Worm (Caenorhabditis elegans) whole organism, L2 larva: ENCODE results near the gene D1086.18.

Source experiments
- F13H6.1 ChIP-seq: sonication (generic microtip); optimal IDR thresholded peaks from 2 replicates; lab custom pipeline; 2016; ENCODE audit warnings: missing genetic modification characterization, missing compliant biosample characterization
- ama-1 ChIP-seq: fragments of 150-350 bp; optimal IDR thresholded peaks from 2 replicates; lab custom pipeline; 2018; ENCODE audit warnings: inconsistent platforms
- lin-39 ChIP-seq: fragments of 150-350 bp; optimal IDR thresholded peaks from 2 replicates; lab custom pipeline; 2014; ENCODE audit warnings: missing biosample characterization, missing genetic modification reagents, missing genetic modification characterization
- nhr-12 ChIP-seq: fragments of 150-350 bp; optimal IDR thresholded peaks from 2 replicates; lab custom pipeline; 2014; ENCODE audit warnings: missing biosample characterization, missing genetic modification characterization

- TF ChIP-seq nhr-12 (tag; lab: Kevin White, UChicago) (no peak), ama-1 (no peak), lin-39 (tag; lab: Kevin White, UChicago) (no peak), F13H6.1 (tag; lab: Kevin White, UChicago) (peak; percentile 86)
Observed at ce11 chrV:14136152-14136551, 50.5 kb downstream of the D1086.18 start.
